Fruit fly (Drosophila melanogaster) whole organism: Measurements from ENCODE around the gene CG32984.

Experiments
- Dll ChIP-seq: fragments of >200 bp; optimal IDR thresholded peaks from 2 replicates; lab custom pipeline; 2017
- EcR ChIP-seq, 2 experiments: fragments of >200 bp; optimal IDR thresholded peaks; 2 replicates each; lab custom pipeline; 2017; ENCODE audit warnings: missing biosample characterization in 2 of 2, missing genetic modification characterization in 2 of 2, missing genetic modification reagents in 2 of 2
- pan ChIP-seq: fragments of >200 bp; optimal IDR thresholded peaks from 2 replicates; lab custom pipeline; 2017
- psq ChIP-seq: fragments of >200 bp; optimal IDR thresholded peaks from 2 replicates; lab custom pipeline; 2017
- usp ChIP-seq: fragments of >200 bp; optimal IDR thresholded peaks from 2 replicates; lab custom pipeline; 2017; ENCODE audit warnings: missing biosample characterization, missing genetic modification characterization, mixed read lengths

DNA sequence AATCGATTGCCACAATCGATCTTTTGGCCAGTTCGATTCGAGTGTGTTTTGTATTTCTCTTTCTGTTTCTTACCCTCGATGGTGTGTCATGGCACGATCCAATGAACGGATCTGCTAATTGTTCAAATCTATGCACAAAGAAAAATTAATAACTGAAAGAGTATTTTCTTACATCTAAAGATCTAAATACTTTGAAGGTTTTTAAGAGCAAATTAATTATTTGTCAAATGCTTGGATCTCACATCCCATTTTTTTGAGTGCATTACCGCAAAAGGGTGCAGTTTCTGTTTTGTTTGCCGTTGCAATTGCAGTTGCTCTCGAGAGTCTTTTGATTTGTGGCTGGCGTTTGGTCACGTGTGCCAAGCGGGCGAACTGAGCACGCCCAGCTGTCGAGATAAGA lies 42.8 kb upstream of the CG32984 start:
- TF ChIP-seq EcR (GFP tag; optimal IDR thresholded peaks at IDR 0.05; lab: Kevin White, UChicago) (no peak), usp (GFP tag; lab: Kevin White, UChicago) (no peak), pan (lab: Kevin White, UChicago) (no peak), Dll (no peak), psq (lab: Kevin White, UChicago) (no peak)
